Worm (Caenorhabditis elegans) whole organism, L2 larva: ENCODE data around the gene srj-29.

Experiments
- C34F6.9 ChIP-seq: fragments of 150-350 bp; optimal IDR thresholded peaks from 2 replicates; lab custom pipeline; 2014; ENCODE audit warnings: missing biosample characterization, missing genetic modification characterization
- F13H6.1 ChIP-seq: sonication (generic microtip); optimal IDR thresholded peaks from 2 replicates; lab custom pipeline; 2016; ENCODE audit warnings: missing genetic modification characterization, missing compliant biosample characterization
- R02D3.7 ChIP-seq: fragments of 150-350 bp; optimal IDR thresholded peaks from 2 replicates; lab custom pipeline; 2014; ENCODE audit warnings: missing biosample characterization, missing genetic modification characterization
- Y55F3AM.14 ChIP-seq: fragments of 200-800 bp; sonication (Bioruptor generic); optimal IDR thresholded peaks from 2 replicates; lab custom pipeline; 2018; ENCODE audit warnings: mild to moderate bottlenecking, missing genetic modification characterization, missing compliant biosample characterization
- aly-2 ChIP-seq: fragments of 150-350 bp; optimal IDR thresholded peaks from 2 replicates; lab custom pipeline; 2014; ENCODE audit warnings: missing biosample characterization, missing genetic modification characterization
- ama-1 ChIP-seq: fragments of 150-350 bp; optimal IDR thresholded peaks from 2 replicates; lab custom pipeline; 2018; ENCODE audit warnings: inconsistent platforms
- ceh-16 ChIP-seq: fragments of 150-350 bp; optimal IDR thresholded peaks from 2 replicates; lab custom pipeline; 2014; ENCODE audit warnings: missing biosample characterization, missing genetic modification characterization
- ceh-82 ChIP-seq: fragments of 150-350 bp; optimal IDR thresholded peaks from 2 replicates; lab custom pipeline; 2014; ENCODE audit warnings: missing biosample characterization, missing genetic modification characterization
- dmd-4 ChIP-seq: sonication (generic microtip); optimal IDR thresholded peaks from 2 replicates; lab custom pipeline; 2017; ENCODE audit warnings: missing biosample characterization, missing genetic modification characterization
- elt-1 ChIP-seq: fragments of 150-350 bp; optimal IDR thresholded peaks from 2 replicates; lab custom pipeline; 2014; ENCODE audit warnings: missing biosample characterization, missing genetic modification characterization
- fos-1 ChIP-seq: fragments of 150-350 bp; optimal IDR thresholded peaks from 2 replicates; lab custom pipeline; 2014; ENCODE audit warnings: missing biosample characterization, missing genetic modification characterization
- lin-13 ChIP-seq: fragments of 150-350 bp; optimal IDR thresholded peaks from 2 replicates; lab custom pipeline; 2014; ENCODE audit warnings: missing biosample characterization, missing genetic modification reagents, missing genetic modification characterization
- lin-39 ChIP-seq: fragments of 150-350 bp; optimal IDR thresholded peaks from 2 replicates; lab custom pipeline; 2014; ENCODE audit warnings: missing biosample characterization, missing genetic modification reagents, missing genetic modification characterization
- lsy-2 ChIP-seq, 2 experiments: fragments of 150-350 bp in 1 of 2; sonication (generic microtip) in 1 of 2; optimal IDR thresholded peaks; 2 replicates each; lab custom pipeline; 2014 to 2017; ENCODE audit warnings: missing biosample characterization in 2 of 2, missing genetic modification characterization in 2 of 2
- mab-5 ChIP-seq: fragments of 150-350 bp; optimal IDR thresholded peaks from 2 replicates; lab custom pipeline; 2014; ENCODE audit warnings: missing biosample characterization, missing genetic modification characterization
- mbf-1 ChIP-seq: sonication (generic microtip); optimal IDR thresholded peaks from 2 replicates; lab custom pipeline; 2017; ENCODE audit warnings: missing biosample characterization, missing genetic modification characterization
- mdl-1 ChIP-seq, 2 experiments: fragments of 150-350 bp in 1 of 2; sonication (generic microtip) in 1 of 2; optimal IDR thresholded peaks; 2 replicates each; lab custom pipeline; 2017; ENCODE audit warnings: missing biosample characterization in 2 of 2, missing genetic modification characterization in 2 of 2
- nhr-10 ChIP-seq: sonication (generic microtip); optimal IDR thresholded peaks from 2 replicates; lab custom pipeline; 2017; ENCODE audit warnings: missing biosample characterization, missing genetic modification characterization
- nhr-12 ChIP-seq: fragments of 150-350 bp; optimal IDR thresholded peaks from 2 replicates; lab custom pipeline; 2014; ENCODE audit warnings: missing biosample characterization, missing genetic modification characterization
- nhr-129 ChIP-seq: fragments of 150-350 bp; optimal IDR thresholded peaks from 2 replicates; lab custom pipeline; 2014; ENCODE audit warnings: missing biosample characterization, missing genetic modification characterization
- nhr-21 ChIP-seq: fragments of 150-350 bp; optimal IDR thresholded peaks from 2 replicates; lab custom pipeline; 2014; ENCODE audit warnings: missing biosample characterization, missing genetic modification characterization
- nhr-237 ChIP-seq: fragments of 150-350 bp; optimal IDR thresholded peaks from 2 replicates; lab custom pipeline; 2014; ENCODE audit warnings: missing biosample characterization, missing genetic modification characterization
- nhr-25 ChIP-seq: fragments of 150-350 bp; sonication (generic microtip); optimal IDR thresholded peaks from 3 replicates; lab custom pipeline; 2014; ENCODE audit warnings: missing biosample characterization, missing genetic modification characterization
- nhr-6 ChIP-seq: fragments of 150-350 bp; optimal IDR thresholded peaks from 2 replicates; lab custom pipeline; 2014; ENCODE audit warnings: missing biosample characterization, missing genetic modification characterization
- nhr-77 ChIP-seq: fragments of 150-350 bp; optimal IDR thresholded peaks from 2 replicates; lab custom pipeline; 2014; ENCODE audit warnings: missing biosample characterization, missing genetic modification characterization
- sem-4 ChIP-seq: fragments of 150-350 bp; optimal IDR thresholded peaks from 2 replicates; lab custom pipeline; 2014; ENCODE audit warnings: missing biosample characterization, missing genetic modification reagents, missing genetic modification characterization
- skn-1 ChIP-seq: sonication (generic microtip); optimal IDR thresholded peaks from 2 replicates; lab custom pipeline; 2017; ENCODE audit warnings: missing biosample characterization, missing genetic modification characterization
- sma-3 ChIP-seq: sonication (generic microtip); optimal IDR thresholded peaks from 2 replicates; lab custom pipeline; 2016; ENCODE audit warnings: missing genetic modification reagents, missing genetic modification characterization, missing compliant biosample characterization
- sma-9 ChIP-seq, 2 experiments: fragments of 150-350 bp in 1 of 2; sonication (generic microtip) in 1 of 2; optimal IDR thresholded peaks; 2 replicates each; lab custom pipeline; 2014 to 2016; ENCODE audit warnings: missing genetic modification characterization in 2 of 2, mild to moderate bottlenecking in 1 of 2, missing biosample characterization in 1 of 2, missing compliant biosample characterization in 1 of 2, missing genetic modification reagents in 1 of 2, moderate library complexity in 1 of 2
- unc-39 ChIP-seq: fragments of 150-350 bp; optimal IDR thresholded peaks from 2 replicates; lab custom pipeline; 2014; ENCODE audit warnings: missing biosample characterization, missing genetic modification characterization
- unc-55 ChIP-seq: fragments of 150-350 bp; sonication (generic microtip); optimal IDR thresholded peaks from 3 replicates; lab custom pipeline; 2014; ENCODE audit warnings: missing biosample characterization, missing genetic modification reagents, missing genetic modification characterization
- unc-62 ChIP-seq: fragments of 150-350 bp; optimal IDR thresholded peaks from 2 replicates; lab custom pipeline; 2014; ENCODE audit warnings: missing biosample characterization, missing genetic modification reagents, missing genetic modification characterization
- zag-1 ChIP-seq: fragments of 150-350 bp; optimal IDR thresholded peaks from 2 replicates; lab custom pipeline; 2014; ENCODE audit warnings: missing biosample characterization, missing genetic modification characterization
- ztf-1 ChIP-seq: fragments of 200-800 bp; sonication (Bioruptor generic); conservative IDR thresholded peaks from 2 replicates; pipeline ENCODE4 v1.3.6; 2022; ENCODE audit warnings: missing genetic modification characterization, missing compliant biosample characterization
- ztf-4 ChIP-seq: fragments of 150-350 bp; optimal IDR thresholded peaks from 2 replicates; lab custom pipeline; 2014; ENCODE audit warnings: missing biosample characterization, missing genetic modification characterization

srj-29 gene

ce11 chrV:16073856-16074255, 1.6 kb upstream of the srj-29 start, which contains the start of gene srj-10:
Gene srj-10 (minus strand): TSS chrV:16073956.
- TF ChIP-seq Y55F3AM.14 (GFP tag; lab: Kevin White, UChicago) (no peak), ceh-82 (tag; lab: Kevin White, UChicago) (no peak), nhr-129 (tag; lab: Kevin White, UChicago) (no peak), lin-39 (tag; lab: Kevin White, UChicago) (no peak), aly-2 (no peak), C34F6.9 (tag; lab: Kevin White, UChicago) (no peak), nhr-237 (tag; lab: Kevin White, UChicago) (no peak), sma-3 (GFP tag; lab: Kevin White, UChicago) (no peak), mdl-1 (tag; optimal IDR thresholded peaks at IDR 0.05; lab: Kevin White, UChicago) (no peak), zag-1 (tag; lab: Kevin White, UChicago) (no peak), mbf-1 (no peak), nhr-10 (no peak), lin-13 (GFP tag; lab: Kevin White, UChicago) (no peak), unc-39 (tag; lab: Kevin White, UChicago) (no peak)

ce11 chrV:16080039-16080438, 4.6 kb downstream of the srj-29 start:
- no peak for TF ChIP-seq nhr-77 (tag; lab: Kevin White, UChicago)
- no peak for TF ChIP-seq ztf-4
- no peak for TF ChIP-seq nhr-12
- no peak for TF ChIP-seq F13H6.1 (tag; lab: Kevin White, UChicago)
- TF ChIP-seq ama-1, result no peak
- no peak for TF ChIP-seq zag-1 (tag; lab: Kevin White, UChicago)
- TF ChIP-seq sma-9 (GFP tag; optimal IDR thresholded peaks at IDR 0.05; lab: Kevin White, UChicago), result peak; percentile 57
- no peak for TF ChIP-seq sma-9 (tag; optimal IDR thresholded peaks at IDR 0.05; lab: Kevin White, UChicago)
- no peak for TF ChIP-seq unc-39 (tag; lab: Kevin White, UChicago)
- TF ChIP-seq unc-62 (GFP tag; lab: Kevin White, UChicago), result no peak
- TF ChIP-seq skn-1, result no peak
- TF ChIP-seq fos-1 (tag; lab: Kevin White, UChicago), result peak; percentile 69
- TF ChIP-seq mab-5, result no peak
- TF ChIP-seq sma-3 (GFP tag; lab: Kevin White, UChicago), result no peak
- TF ChIP-seq lsy-2 (tag; optimal IDR thresholded peaks at IDR 0.05; lab: Kevin White, UChicago), result no peak

- TF ChIP-seq sem-4 (tag; lab: Kevin White, UChicago), result no peak
- no peak for TF ChIP-seq mbf-1
- TF ChIP-seq nhr-77 (tag; lab: Kevin White, UChicago), result no peak
- no peak for TF ChIP-seq ceh-16 (tag; lab: Kevin White, UChicago)
- no peak for TF ChIP-seq ama-1
- no peak for TF ChIP-seq lin-13 (GFP tag; lab: Kevin White, UChicago)
- no peak for TF ChIP-seq nhr-21 (tag; lab: Kevin White, UChicago)
- TF ChIP-seq ztf-4, result no peak
- no peak for TF ChIP-seq dmd-4 (tag; lab: Kevin White, UChicago)
- TF ChIP-seq nhr-237 (tag; lab: Kevin White, UChicago), result no peak
- TF ChIP-seq R02D3.7, result no peak
- TF ChIP-seq elt-1 (tag; lab: Kevin White, UChicago), result no peak
- no peak for TF ChIP-seq nhr-10
Measured at ce11 chrV:16080678-16081077, 5.2 kb downstream of the srj-29 start.

- TF ChIP-seq dmd-4 (tag; lab: Kevin White, UChicago) (no peak), nhr-6 (tag; lab: Kevin White, UChicago) (no peak), sem-4 (tag; lab: Kevin White, UChicago) (no peak), nhr-25 (tag; lab: Kevin White, UChicago) (no peak)
Measured at ce11 chrV:16090685-16091084, 15.2 kb downstream of the srj-29 start, which contains the start of gene F22B8.3. Gene F22B8.3 (plus strand): TSS chrV:16090985.

- no peak for TF ChIP-seq nhr-6 (tag; lab: Kevin White, UChicago)
- TF ChIP-seq ceh-16 (tag; lab: Kevin White, UChicago), result no peak
- no peak for TF ChIP-seq unc-55 (GFP tag; lab: Kevin White, UChicago)
- TF ChIP-seq sma-9 (GFP tag; optimal IDR thresholded peaks at IDR 0.05; lab: Kevin White, UChicago), result no peak
- TF ChIP-seq sma-9 (tag; optimal IDR thresholded peaks at IDR 0.05; lab: Kevin White, UChicago), result no peak
- TF ChIP-seq nhr-21 (tag; lab: Kevin White, UChicago), result no peak
- no peak for TF ChIP-seq ztf-1 (GFP tag; lab: Robert Waterston, UW)
- no peak for TF ChIP-seq sma-3 (GFP tag; lab: Kevin White, UChicago)
Measured at ce11 chrV:16094284-16094683, 18.8 kb downstream of the srj-29 start, which contains the start of gene F22B8.7. Gene F22B8.7 (plus strand): TSS chrV:16094584.
